Worm (Caenorhabditis elegans) whole organism, L3 larva: ENCODE data around the gene oac-46.

Experiments used
- R02D3.7 ChIP-seq: fragments of 150-350 bp; optimal IDR thresholded peaks from 2 replicates; lab custom pipeline; 2014; ENCODE audit warnings: missing biosample characterization, missing genetic modification characterization
- ZK546.5 ChIP-seq: sonication (generic microtip); optimal IDR thresholded peaks from 2 replicates; lab custom pipeline; 2017; ENCODE audit warnings: missing biosample characterization, missing genetic modification characterization
- aly-2 ChIP-seq: fragments of 150-350 bp; optimal IDR thresholded peaks from 2 replicates; lab custom pipeline; 2014; ENCODE audit warnings: missing biosample characterization, missing genetic modification characterization
- ama-1 ChIP-seq: fragments of 150-350 bp; optimal IDR thresholded peaks from 2 replicates; lab custom pipeline; 2018
- ceh-16 ChIP-seq: sonication (generic microtip); optimal IDR thresholded peaks from 2 replicates; lab custom pipeline; 2017; ENCODE audit warnings: missing biosample characterization, missing genetic modification characterization
- ceh-82 ChIP-seq: fragments of 150-350 bp; optimal IDR thresholded peaks from 2 replicates; lab custom pipeline; 2014; ENCODE audit warnings: missing biosample characterization, missing genetic modification characterization
- ceh-9 ChIP-seq: sonication (generic microtip); optimal IDR thresholded peaks from 2 replicates; lab custom pipeline; 2018; ENCODE audit warnings: missing biosample characterization, missing genetic modification characterization
- daf-12 ChIP-seq: fragments of 150-350 bp; optimal IDR thresholded peaks from 2 replicates; lab custom pipeline; 2014; ENCODE audit warnings: missing biosample characterization, missing genetic modification reagents, missing genetic modification characterization
- egl-27 ChIP-seq: sonication (generic microtip); optimal IDR thresholded peaks from 4 replicates; lab custom pipeline; 2017; ENCODE audit warnings: missing biosample characterization, missing genetic modification reagents, missing genetic modification characterization
- egl-5 ChIP-seq: fragments of 150-350 bp; optimal IDR thresholded peaks from 2 replicates; lab custom pipeline; 2017; ENCODE audit warnings: missing biosample characterization, missing genetic modification reagents, missing genetic modification characterization, inconsistent platforms
- elt-1 ChIP-seq: fragments of 150-350 bp; optimal IDR thresholded peaks from 2 replicates; lab custom pipeline; 2014; ENCODE audit warnings: missing biosample characterization, missing genetic modification characterization
- elt-2 ChIP-seq: sonication (generic microtip); optimal IDR thresholded peaks from 2 replicates; lab custom pipeline; 2016; ENCODE audit warnings: missing genetic modification reagents, mild to moderate bottlenecking, missing genetic modification characterization, missing compliant biosample characterization
- elt-3 ChIP-seq, 3 experiments: fragments of 150-350 bp in 1 of 3; sonication (generic microtip) in 2 of 3; optimal IDR thresholded peaks; 2 replicates in 2 of 3; 4 replicates in 1 of 3; lab custom pipeline; 2014 to 2017; ENCODE audit warnings: missing biosample characterization in 3 of 3, missing genetic modification characterization in 3 of 3
- fos-1 ChIP-seq: fragments of 150-350 bp; optimal IDR thresholded peaks from 2 replicates; lab custom pipeline; 2014; ENCODE audit warnings: missing biosample characterization, missing genetic modification characterization
- hmg-11 ChIP-seq: sonication (generic microtip); optimal IDR thresholded peaks from 2 replicates; lab custom pipeline; 2016; ENCODE audit warnings: missing genetic modification characterization, missing compliant biosample characterization
- jun-1 ChIP-seq: fragments of 150-350 bp; optimal IDR thresholded peaks from 2 replicates; lab custom pipeline; 2014; ENCODE audit warnings: missing biosample characterization, missing genetic modification reagents, missing genetic modification characterization
- lin-15B ChIP-seq: fragments of 150-350 bp; optimal IDR thresholded peaks from 2 replicates; lab custom pipeline; 2014; ENCODE audit warnings: missing biosample characterization, missing genetic modification characterization
- lin-39 ChIP-seq: fragments of 150-350 bp; optimal IDR thresholded peaks from 2 replicates; lab custom pipeline; 2018; ENCODE audit warnings: missing biosample characterization, missing genetic modification reagents, missing genetic modification characterization
- lsy-12 ChIP-seq: sonication (generic microtip); optimal IDR thresholded peaks from 2 replicates; lab custom pipeline; 2016; ENCODE audit warnings: mild to moderate bottlenecking, missing genetic modification characterization, missing compliant biosample characterization
- mdl-1 ChIP-seq: fragments of 150-350 bp; optimal IDR thresholded peaks from 2 replicates; lab custom pipeline; 2014; ENCODE audit warnings: missing biosample characterization, missing genetic modification characterization
- mml-1 ChIP-seq: fragments of 150-350 bp; sonication (generic microtip); optimal IDR thresholded peaks from 3 replicates; lab custom pipeline; 2014; ENCODE audit warnings: missing biosample characterization, missing genetic modification characterization
- nfya-1 ChIP-seq: sonication (generic microtip); optimal IDR thresholded peaks from 2 replicates; lab custom pipeline; 2017; ENCODE audit warnings: missing genetic modification characterization, mild to moderate bottlenecking, missing compliant biosample characterization, antibody characterized with exemption, moderate library complexity; ENCODE audit not compliant: insufficient read depth
- nhr-11 ChIP-seq: fragments of 150-350 bp; optimal IDR thresholded peaks from 2 replicates; lab custom pipeline; 2014; ENCODE audit warnings: missing biosample characterization, missing genetic modification characterization
- nhr-12 ChIP-seq: fragments of 150-350 bp; optimal IDR thresholded peaks from 2 replicates; lab custom pipeline; 2014; ENCODE audit warnings: missing biosample characterization, missing genetic modification characterization
- nhr-23 ChIP-seq: fragments of 150-350 bp; optimal IDR thresholded peaks from 2 replicates; lab custom pipeline; 2014; ENCODE audit warnings: missing biosample characterization, missing genetic modification reagents, missing genetic modification characterization
- nhr-237 ChIP-seq: fragments of 150-350 bp; optimal IDR thresholded peaks from 2 replicates; lab custom pipeline; 2014; ENCODE audit warnings: missing biosample characterization, missing genetic modification characterization
- nhr-25 ChIP-seq: sonication (generic microtip); optimal IDR thresholded peaks from 2 replicates; lab custom pipeline; 2017; ENCODE audit warnings: missing biosample characterization, missing genetic modification characterization
- nhr-28 ChIP-seq: fragments of 150-350 bp; optimal IDR thresholded peaks from 2 replicates; lab custom pipeline; 2014; ENCODE audit warnings: missing biosample characterization, missing genetic modification characterization
- nhr-43 ChIP-seq: sonication (generic microtip); optimal IDR thresholded peaks from 2 replicates; lab custom pipeline; 2016; ENCODE audit warnings: mild to moderate bottlenecking, missing genetic modification characterization, missing compliant biosample characterization; ENCODE audit not compliant: poor library complexity, severe bottlenecking
- nhr-76 ChIP-seq: fragments of 150-350 bp; sonication (generic microtip); optimal IDR thresholded peaks from 5 replicates; lab custom pipeline; 2014; ENCODE audit warnings: missing biosample characterization, missing genetic modification characterization
- nhr-77 ChIP-seq: fragments of 150-350 bp; optimal IDR thresholded peaks from 2 replicates; lab custom pipeline; 2014; ENCODE audit warnings: missing biosample characterization, missing genetic modification characterization
- pha-4 ChIP-seq: fragments of 150-350 bp; optimal IDR thresholded peaks from 2 replicates; lab custom pipeline; 2014; ENCODE audit warnings: missing biosample characterization, missing genetic modification reagents, missing genetic modification characterization
- pqm-1 ChIP-seq: fragments of 150-350 bp; optimal IDR thresholded peaks from 2 replicates; lab custom pipeline; 2017; ENCODE audit warnings: missing biosample characterization, missing genetic modification characterization, inconsistent platforms
- sea-2 ChIP-seq: fragments of 150-350 bp; sonication (generic microtip); optimal IDR thresholded peaks from 4 replicates; lab custom pipeline; 2014; ENCODE audit warnings: missing biosample characterization, missing genetic modification reagents, missing genetic modification characterization
- skn-1 ChIP-seq: fragments of 150-350 bp; optimal IDR thresholded peaks from 2 replicates; lab custom pipeline; 2014; ENCODE audit warnings: missing biosample characterization, missing genetic modification characterization
- tbx-2 ChIP-seq: sonication (generic microtip); optimal IDR thresholded peaks from 2 replicates; lab custom pipeline; 2016; ENCODE audit warnings: mild to moderate bottlenecking, missing genetic modification characterization, missing compliant biosample characterization
- unc-39 ChIP-seq: sonication (generic microtip); optimal IDR thresholded peaks from 4 replicates; lab custom pipeline; 2017; ENCODE audit warnings: missing biosample characterization, missing genetic modification characterization
- unc-62 ChIP-seq: fragments of 150-350 bp; sonication (generic microtip); optimal IDR thresholded peaks from 4 replicates; lab custom pipeline; 2014; ENCODE audit warnings: missing biosample characterization, missing genetic modification reagents, missing genetic modification characterization
- zag-1 ChIP-seq: fragments of 150-350 bp; optimal IDR thresholded peaks from 2 replicates; lab custom pipeline; 2014; ENCODE audit warnings: missing biosample characterization, missing genetic modification characterization
- ztf-11 ChIP-seq: fragments of 150-350 bp; optimal IDR thresholded peaks from 2 replicates; lab custom pipeline; 2014; ENCODE audit warnings: missing biosample characterization, missing genetic modification characterization
- ztf-4 ChIP-seq: fragments of 150-350 bp; optimal IDR thresholded peaks from 2 replicates; lab custom pipeline; 2014; ENCODE audit warnings: missing biosample characterization, missing genetic modification characterization

Gene oac-46

ce11 chrII:8818257-8818656 is 33.6 kb downstream of the oac-46 start:
- no peak for TF ChIP-seq lsy-12
- peak; percentile 98 for TF ChIP-seq nhr-43 (tag; lab: Kevin White, UChicago)
- peak; percentile 8 for TF ChIP-seq tbx-2 (tag; lab: Kevin White, UChicago)
- no peak for TF ChIP-seq nhr-28
- TF ChIP-seq ceh-82 (tag; lab: Kevin White, UChicago) = no peak
- TF ChIP-seq nfya-1 (tag; lab: Kevin White, UChicago) = no peak
- TF ChIP-seq egl-5 (tag; lab: Kevin White, UChicago) = no peak
- TF ChIP-seq nhr-25 = peak; percentile 87
- no peak for TF ChIP-seq ceh-9 (tag; lab: Kevin White, UChicago)
- no peak for TF ChIP-seq ceh-16 (tag; lab: Kevin White, UChicago)
- no peak for TF ChIP-seq nhr-76
- no peak for TF ChIP-seq R02D3.7
- no peak for TF ChIP-seq unc-62 (GFP tag; lab: Kevin White, UChicago)
- no peak for TF ChIP-seq elt-2 (tag; lab: Kevin White, UChicago)
- no peak for TF ChIP-seq ZK546.5
- no peak for TF ChIP-seq sea-2
- no peak for TF ChIP-seq nhr-12 (tag; lab: Kevin White, UChicago)
- no peak for TF ChIP-seq jun-1
- TF ChIP-seq zag-1 (tag; lab: Kevin White, UChicago) = no peak
- TF ChIP-seq elt-1 (tag; lab: Kevin White, UChicago) = no peak
- no peak for TF ChIP-seq lin-15B (tag; lab: Kevin White, UChicago)
- TF ChIP-seq unc-39 (tag; lab: Kevin White, UChicago) = no peak
- TF ChIP-seq mdl-1 (tag; lab: Kevin White, UChicago) = peak; percentile 27
- no peak for TF ChIP-seq fos-1
- TF ChIP-seq ztf-4 (tag; lab: Kevin White, UChicago) = no peak
- TF ChIP-seq aly-2 (tag; lab: Kevin White, UChicago) = no peak
- peak; percentile 70 for TF ChIP-seq nhr-23 (tag; lab: Kevin White, UChicago)
- TF ChIP-seq ama-1 (lab: Kevin White, UChicago) = peak; percentile 68
- no peak for TF ChIP-seq hmg-11
- no peak for TF ChIP-seq pqm-1 (tag; lab: Kevin White, UChicago)
- TF ChIP-seq nhr-77 (tag; lab: Kevin White, UChicago) = no peak
- TF ChIP-seq mml-1 (tag; lab: Kevin White, UChicago) = no peak
- TF ChIP-seq egl-27 (tag; lab: Kevin White, UChicago) = peak; percentile 35
- TF ChIP-seq skn-1 (tag; lab: Kevin White, UChicago) = no peak
- peak in 2 of 3 experiments; percentile 39 to 62 for TF ChIP-seq elt-3 (tag; optimal IDR thresholded peaks at IDR 0.05; lab: Kevin White, UChicago)
- TF ChIP-seq lin-39 (tag; lab: Kevin White, UChicago) = no peak
- TF ChIP-seq pha-4 = no peak
- no peak for TF ChIP-seq ztf-11 (tag; lab: Kevin White, UChicago)
- no peak for TF ChIP-seq nhr-11 (tag; lab: Kevin White, UChicago)
- TF ChIP-seq daf-12 (tag; lab: Kevin White, UChicago) = no peak
- TF ChIP-seq, all 47 proteins: peak for 8

DNA sequence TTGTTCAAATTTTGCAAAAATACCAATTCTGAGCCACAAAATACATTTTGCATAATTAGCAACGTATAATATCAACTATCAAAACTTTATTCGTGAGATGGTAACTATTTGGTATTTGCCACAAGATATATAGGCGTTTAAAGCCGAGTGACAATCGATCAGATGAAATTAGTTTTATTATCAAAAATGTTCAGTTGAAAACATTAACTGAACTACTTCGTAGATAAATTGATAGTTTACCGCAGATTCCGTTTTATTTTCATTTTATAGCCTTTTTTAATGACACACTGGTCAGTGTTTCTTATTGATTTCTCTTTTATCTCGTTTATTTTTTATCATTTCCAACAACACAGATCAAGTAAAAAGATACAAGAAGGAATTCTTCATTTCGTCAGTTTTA is 34.7 kb downstream of the oac-46 start:
- no peak for TF ChIP-seq zag-1 (tag; lab: Kevin White, UChicago)
- peak; percentile 49 for TF ChIP-seq nhr-25
- TF ChIP-seq ceh-9 (tag; lab: Kevin White, UChicago) = no peak
- TF ChIP-seq nhr-43 (tag; lab: Kevin White, UChicago) = peak; percentile 33
- no peak for TF ChIP-seq daf-12 (tag; lab: Kevin White, UChicago)
- no peak for TF ChIP-seq ama-1 (lab: Kevin White, UChicago)
- TF ChIP-seq mdl-1 (tag; lab: Kevin White, UChicago) = no peak
- TF ChIP-seq pha-4 = no peak
- TF ChIP-seq unc-39 (tag; lab: Kevin White, UChicago) = no peak
- TF ChIP-seq nhr-237 (tag; lab: Kevin White, UChicago) = no peak
- TF ChIP-seq nhr-23 (tag; lab: Kevin White, UChicago) = peak; percentile 43
- no peak for TF ChIP-seq skn-1 (tag; lab: Kevin White, UChicago)
- no peak for TF ChIP-seq egl-27 (tag; lab: Kevin White, UChicago)
- no peak for TF ChIP-seq ZK546.5
